Fruit fly (Drosophila melanogaster) whole organism, embryonic: ENCODE data around the gene CG7557.

Experiments
- Atf6 ChIP-seq: fragments of 200-800 bp; sonication (Bioruptor generic); IDR thresholded peaks from 2 replicates; pipeline ENCODE4 v1.3.6; 2022; ENCODE audit warnings: missing biosample characterization, missing genetic modification characterization
- Bgb ChIP-seq: fragments of 200-800 bp; sonication (Bioruptor generic); IDR thresholded peaks from 2 replicates; pipeline ENCODE4 v1.3.6; 2022; ENCODE audit warnings: missing biosample characterization, missing genetic modification characterization; ENCODE audit not compliant: partially characterized antibody
- CG11456 ChIP-seq: fragments of 200-800 bp; sonication (Bioruptor generic); IDR thresholded peaks from 3 replicates; pipeline ENCODE4 v1.3.6; 2022; ENCODE audit warnings: missing biosample characterization, missing genetic modification characterization
- CG13424 ChIP-seq: fragments of 200-800 bp; sonication (Bioruptor generic); optimal IDR thresholded peaks from 2 replicates; lab custom pipeline; 2019; ENCODE audit warnings: missing biosample characterization, mild to moderate bottlenecking, missing genetic modification characterization, moderate library complexity
- CG14710 ChIP-seq: fragments of 200-800 bp; sonication (Bioruptor generic); optimal IDR thresholded peaks from 3 replicates; lab custom pipeline; 2019; ENCODE audit warnings: missing biosample characterization, mild to moderate bottlenecking, missing genetic modification characterization, moderate library complexity
- CG15073 ChIP-seq: fragments of 200-800 bp; sonication (Bioruptor generic); optimal IDR thresholded peaks from 2 replicates; lab custom pipeline; 2016; ENCODE audit warnings: missing biosample characterization, missing genetic modification characterization
- CG15601 ChIP-seq: fragments of 200-800 bp; sonication (Bioruptor generic); optimal IDR thresholded peaks from 3 replicates; lab custom pipeline; 2019; ENCODE audit warnings: missing biosample characterization, mild to moderate bottlenecking, missing genetic modification characterization, moderate library complexity
- CG1647 ChIP-seq: fragments of 200-800 bp; sonication (Bioruptor generic); optimal IDR thresholded peaks from 3 replicates; lab custom pipeline; 2016; ENCODE audit warnings: missing biosample characterization, missing genetic modification characterization
- CG17328 ChIP-seq: fragments of 200-800 bp; sonication (Bioruptor generic); IDR thresholded peaks from 2 replicates; pipeline ENCODE4 v1.3.6; 2022; ENCODE audit warnings: missing biosample characterization, missing genetic modification characterization
- CG17912 ChIP-seq: fragments of 200-800 bp; sonication (Bioruptor generic); optimal IDR thresholded peaks from 2 replicates; lab custom pipeline; 2018; ENCODE audit warnings: missing biosample characterization, mild to moderate bottlenecking, missing genetic modification characterization
- CG2120 ChIP-seq: fragments of 200-800 bp; sonication (Bioruptor generic); optimal IDR thresholded peaks from 3 replicates; lab custom pipeline; 2016; ENCODE audit warnings: missing biosample characterization, missing genetic modification characterization
- CG2129 ChIP-seq: fragments of 200-800 bp; sonication (Bioruptor generic); IDR thresholded peaks from 2 replicates; pipeline ENCODE4 v1.3.6; 2022; ENCODE audit warnings: missing biosample characterization, missing genetic modification characterization; ENCODE audit not compliant: partially characterized antibody
- CG31441 ChIP-seq: fragments of 200-800 bp; sonication (Bioruptor generic); IDR thresholded peaks from 2 replicates; pipeline ENCODE4 v1.3.6; 2022; ENCODE audit warnings: missing biosample characterization, missing genetic modification characterization
- CG3163 ChIP-seq: fragments of 200-800 bp; sonication (Bioruptor generic); optimal IDR thresholded peaks from 3 replicates; lab custom pipeline; 2016; ENCODE audit warnings: missing biosample characterization, missing genetic modification characterization
- CG32532 ChIP-seq: fragments of 200-800 bp; sonication (Bioruptor generic); IDR thresholded peaks from 2 replicates; pipeline ENCODE4 v1.3.6; 2022; ENCODE audit warnings: missing biosample characterization, missing genetic modification characterization
- CG34376 ChIP-seq: fragments of 200-800 bp; sonication (Bioruptor generic); optimal IDR thresholded peaks from 2 replicates; lab custom pipeline; 2018; ENCODE audit warnings: missing biosample characterization, mild to moderate bottlenecking, missing genetic modification characterization
- CG4617 ChIP-seq: fragments of 200-800 bp; sonication (Bioruptor generic); optimal IDR thresholded peaks from 3 replicates; lab custom pipeline; 2016; ENCODE audit warnings: missing biosample characterization, missing genetic modification characterization, borderline replicate concordance
- CG7357 ChIP-seq: fragments of 200-800 bp; sonication (Bioruptor generic); IDR thresholded peaks from 3 replicates; pipeline ENCODE4 v1.3.6; 2022; ENCODE audit warnings: missing biosample characterization, missing genetic modification characterization
- CG7928 ChIP-seq: fragments of 200-800 bp; sonication (Bioruptor generic); optimal IDR thresholded peaks from 2 replicates; lab custom pipeline; 2017; ENCODE audit warnings: missing biosample characterization, mild to moderate bottlenecking, missing genetic modification characterization
- CG9932 ChIP-seq: fragments of 200-800 bp; sonication (Bioruptor generic); IDR thresholded peaks from 2 replicates; pipeline ENCODE4 v1.3.6; 2022; ENCODE audit warnings: missing biosample characterization, missing genetic modification characterization
- CHES-1-like ChIP-seq: fragments of 200-800 bp; sonication (Bioruptor generic); optimal IDR thresholded peaks from 2 replicates; lab custom pipeline; 2016; ENCODE audit warnings: missing biosample characterization, missing genetic modification characterization
- Dbx ChIP-seq: fragments of 200-800 bp; sonication (Bioruptor generic); IDR thresholded peaks from 3 replicates; pipeline ENCODE4 v1.3.6; 2022; ENCODE audit warnings: missing biosample characterization, missing genetic modification characterization
- Dfd ChIP-seq, 2 experiments: fragments of >200 bp; optimal IDR thresholded peaks; 2 replicates each; lab custom pipeline; 2017; ENCODE audit warnings: missing biosample characterization in 2 of 2, missing genetic modification characterization in 2 of 2
- Fer1 ChIP-seq: fragments of 200-800 bp; sonication (Bioruptor generic); optimal IDR thresholded peaks from 2 replicates; lab custom pipeline; 2017; ENCODE audit warnings: missing biosample characterization, mild to moderate bottlenecking, missing genetic modification characterization
- Fer3 ChIP-seq: fragments of 200-800 bp; sonication (Bioruptor generic); optimal IDR thresholded peaks from 2 replicates; lab custom pipeline; 2018; ENCODE audit warnings: missing biosample characterization, mild to moderate bottlenecking, missing genetic modification characterization, moderate library complexity
- HHEX ChIP-seq: fragments of 200-800 bp; sonication (Bioruptor generic); optimal IDR thresholded peaks from 3 replicates; lab custom pipeline; 2017; ENCODE audit warnings: missing biosample characterization, mild to moderate bottlenecking, missing genetic modification characterization, missing genetic modification reagents
- Hmr ChIP-seq: fragments of 200-800 bp; sonication (Bioruptor generic); optimal IDR thresholded peaks from 3 replicates; lab custom pipeline; 2017; ENCODE audit warnings: mild to moderate bottlenecking, missing biosample characterization, missing genetic modification reagents, missing genetic modification characterization
- Hsf ChIP-seq: fragments of 200-800 bp; sonication (Bioruptor generic); optimal IDR thresholded peaks from 3 replicates; lab custom pipeline; 2016; ENCODE audit warnings: missing biosample characterization, missing genetic modification characterization
- Neu2 ChIP-seq: fragments of 200-800 bp; sonication (Bioruptor generic); optimal IDR thresholded peaks from 3 replicates; lab custom pipeline; 2016; ENCODE audit warnings: missing biosample characterization, missing genetic modification characterization, borderline replicate concordance
- Oli ChIP-seq: fragments of 200-800 bp; sonication (Bioruptor generic); optimal IDR thresholded peaks from 2 replicates; lab custom pipeline; 2018; ENCODE audit warnings: missing biosample characterization, mild to moderate bottlenecking, missing genetic modification characterization, moderate library complexity
- Stat92E ChIP-seq, 3 experiments: fragments of >200 bp in 2 of 3; fragments of 200-800 bp in 1 of 3; sonication (Bioruptor generic) in 1 of 3; optimal IDR thresholded peaks; 2 replicates each; lab custom pipeline; 2017 to 2019; ENCODE audit warnings: missing biosample characterization in 3 of 3, missing genetic modification characterization in 3 of 3, mild to moderate bottlenecking in 1 of 3, moderate library complexity in 1 of 3
- Tbp ChIP-seq: fragments of >200 bp; optimal IDR thresholded peaks from 2 replicates; lab custom pipeline; 2018; ENCODE audit warnings: missing biosample characterization, missing genetic modification characterization
- al ChIP-seq: fragments of 200-800 bp; sonication (Bioruptor generic); IDR thresholded peaks from 2 replicates; pipeline ENCODE4 v1.3.6; 2022; ENCODE audit warnings: missing biosample characterization, missing genetic modification characterization
- cato ChIP-seq: fragments of 200-800 bp; sonication (Bioruptor generic); optimal IDR thresholded peaks from 2 replicates; lab custom pipeline; 2016; ENCODE audit warnings: missing biosample characterization, missing genetic modification characterization, borderline replicate concordance
- crp ChIP-seq, 2 experiments: fragments of 200-800 bp; sonication (Bioruptor generic); optimal IDR thresholded peaks; 2 replicates in 1 of 2; 3 replicates in 1 of 2; lab custom pipeline; 2017; ENCODE audit warnings: missing biosample characterization in 2 of 2, missing genetic modification characterization in 2 of 2, mild to moderate bottlenecking in 1 of 2, moderate library complexity in 1 of 2
- fru ChIP-seq: fragments of >200 bp; optimal IDR thresholded peaks from 2 replicates; lab custom pipeline; 2017
- grau ChIP-seq: fragments of 200-800 bp; optimal IDR thresholded peaks from 3 replicates; lab custom pipeline; 2019; ENCODE audit warnings: missing biosample characterization, mild to moderate bottlenecking, missing genetic modification characterization, moderate library complexity
- inv ChIP-seq: fragments of 200-800 bp; sonication (Bioruptor generic); IDR thresholded peaks from 2 replicates; pipeline ENCODE4 v1.3.6; 2022; ENCODE audit warnings: missing biosample characterization, missing genetic modification characterization; ENCODE audit not compliant: partially characterized antibody
- kah ChIP-seq: fragments of 200-800 bp; sonication (Bioruptor generic); optimal IDR thresholded peaks from 2 replicates; lab custom pipeline; 2018; ENCODE audit warnings: missing biosample characterization, mild to moderate bottlenecking, missing genetic modification characterization
- mirr ChIP-seq: fragments of 200-800 bp; sonication (Bioruptor generic); optimal IDR thresholded peaks from 3 replicates; lab custom pipeline; 2018; ENCODE audit warnings: missing biosample characterization, mild to moderate bottlenecking, missing genetic modification characterization
- pan ChIP-seq, 4 experiments: fragments of >200 bp in 3 of 4; fragments of 200-800 bp in 1 of 4; sonication (Bioruptor generic) in 1 of 4; optimal IDR thresholded peaks in 3 of 4; IDR thresholded peaks in 1 of 4; 2 replicates each; pipeline versions ENCODE4 v1.3.6 to Lab custom; 2017 to 2022; ENCODE audit warnings: missing biosample characterization in 2 of 4, missing genetic modification characterization in 2 of 4, mixed read lengths in 1 of 4
- pho ChIP-seq: fragments of 200-800 bp; sonication (Bioruptor generic); optimal IDR thresholded peaks from 2 replicates; lab custom pipeline; 2016; ENCODE audit warnings: missing biosample characterization, missing genetic modification characterization
- ro ChIP-seq: fragments of 200-800 bp; sonication (Bioruptor generic); IDR thresholded peaks from 2 replicates; pipeline ENCODE4 v1.3.6; 2022; ENCODE audit warnings: missing biosample characterization, missing genetic modification characterization
- sc ChIP-seq, 3 experiments: fragments of >200 bp in 2 of 3; fragments of 200-800 bp in 1 of 3; sonication (Bioruptor generic) in 1 of 3; optimal IDR thresholded peaks; 2 replicates in 2 of 3; 3 replicates in 1 of 3; lab custom pipeline; 2017; ENCODE audit warnings: mild to moderate bottlenecking in 1 of 3, missing biosample characterization in 1 of 3, missing genetic modification characterization in 1 of 3, missing genetic modification reagents in 1 of 3
- scrt ChIP-seq: fragments of 200-800 bp; sonication (Bioruptor generic); optimal IDR thresholded peaks from 2 replicates; lab custom pipeline; 2018; ENCODE audit warnings: missing biosample characterization, mild to moderate bottlenecking, missing genetic modification characterization, moderate library complexity
- shn ChIP-seq: fragments of 200-800 bp; sonication (Bioruptor generic); optimal IDR thresholded peaks from 3 replicates; lab custom pipeline; 2016; ENCODE audit warnings: missing biosample characterization, missing genetic modification characterization
- tap ChIP-seq: fragments of 200-800 bp; optimal IDR thresholded peaks from 3 replicates; lab custom pipeline; 2019; ENCODE audit warnings: missing biosample characterization, mild to moderate bottlenecking, missing genetic modification characterization, moderate library complexity
- vfl ChIP-seq: fragments of 200-800 bp; sonication (Bioruptor generic); optimal IDR thresholded peaks from 2 replicates; lab custom pipeline; 2016; ENCODE audit warnings: missing biosample characterization, missing genetic modification characterization

CG7557 gene

dm6 chr3L:11491222-11491873 is 46.4 kb downstream of the CG7557 start (continued):
- TF ChIP-seq pan (optimal IDR thresholded peaks at IDR 0.05; lab: Kevin White, UChicago) (no peak), pan (GFP tag; optimal IDR thresholded peaks at IDR 0.05 in 1 of 2, IDR thresholded peaks at IDR 0.05 in 1 of 2) (peak in 1 of 2 experiments; percentile 83), CG3163 (peak; percentile 37), scrt (GFP tag; lab: Kevin White, UChicago) (peak; percentile 28), CG32532 (GFP tag; lab: Robert Waterston, UW) (peak; percentile 81), tap (tag; lab: Kevin White, UChicago) (peak; percentile 58), mirr (GFP tag; lab: Kevin White, UChicago) (peak; percentile 31), crp (GFP tag; optimal IDR thresholded peaks at IDR 0.05; lab: Kevin White, UChicago) (no peak), CG15601 (tag; lab: Kevin White, UChicago) (no peak), pho (GFP tag; lab: Kevin White, UChicago) (peak; percentile 27), Dfd (GFP tag; optimal IDR thresholded peaks at IDR 0.05; lab: Kevin White, UChicago) (no peak), CG31441 (GFP tag; lab: Robert Waterston, UW) (peak; percentile 43; the same call in 1 of the 2 replicates), CG15073 (GFP tag; lab: Kevin White, UChicago) (peak; percentile 21), CG17912 (no peak), Hsf (GFP tag; lab: Kevin White, UChicago) (peak; percentile 43), CG17328 (GFP tag; lab: Robert Waterston, UW) (peak; percentile 68), shn (GFP tag; lab: Kevin White, UChicago) (peak; percentile 31), ro (GFP tag; lab: Robert Waterston, UW) (no peak), Tbp (GFP tag; lab: Kevin White, UChicago) (no peak), CG13424 (tag; lab: Kevin White, UChicago) (peak; percentile 68), CG14710 (tag; lab: Kevin White, UChicago) (peak; percentile 34), Fer1 (GFP tag; lab: Kevin White, UChicago) (peak; percentile 62), CG4617 (GFP tag; lab: Kevin White, UChicago) (no peak), al (GFP tag; lab: Robert Waterston, UW) (peak; percentile 14; the same call in 1 of the 2 replicates), Oli (peak; percentile 67), Neu2 (no peak), grau (peak; percentile 96), Bgb (GFP tag; lab: Robert Waterston, UW) (no peak; the same call in 1 of the 2 replicates), Fer3 (tag; lab: Kevin White, UChicago) (peak; percentile 72), Atf6 (GFP tag; lab: Robert Waterston, UW) (peak; percentile 67), Dbx (GFP tag; lab: Robert Waterston, UW) (peak; percentile 64), cato (GFP tag; lab: Kevin White, UChicago) (no peak), inv (no peak), CG34376 (GFP tag; lab: Kevin White, UChicago) (peak; percentile 21), CG7928 (GFP tag; lab: Kevin White, UChicago) (peak; percentile 24), CG7357 (GFP tag; lab: Robert Waterston, UW) (peak; percentile 42; the same call in 1 of the 3 replicates), CG2129 (no peak), kah (no peak), Stat92E (GFP tag; optimal IDR thresholded peaks at IDR 0.05; lab: Kevin White, UChicago) (peak in 1 of 3 experiments; percentile 27), fru (lab: Kevin White, UChicago) (no peak), CG1647 (GFP tag; lab: Kevin White, UChicago) (no peak), CG9932 (GFP tag; lab: Robert Waterston, UW) (peak; percentile 71), Hmr (GFP tag; lab: Kevin White, UChicago) (peak; percentile 64), vfl (GFP tag; lab: Kevin White, UChicago) (no peak), CG11456 (GFP tag; lab: Robert Waterston, UW) (no peak; the same call in 2 of the 3 replicates), CG2120 (peak; percentile 85), sc (optimal IDR thresholded peaks at IDR 0.05; lab: Kevin White, UChicago) (no peak), sc (GFP tag; optimal IDR thresholded peaks at IDR 0.05; lab: Kevin White, UChicago) (no peak), HHEX (GFP tag; lab: Kevin White, UChicago) (peak; percentile 48), CHES-1-like (peak; percentile 71)
